Worm (Caenorhabditis elegans) whole organism, L3 larva: ENCODE measurements around the gene nhr-193.

Experiments used
- elt-1 ChIP-seq: fragments of 150-350 bp; optimal IDR thresholded peaks from 2 replicates; lab custom pipeline; 2014; ENCODE audit warnings: missing biosample characterization, missing genetic modification characterization
- lin-39 ChIP-seq: fragments of 150-350 bp; optimal IDR thresholded peaks from 2 replicates; lab custom pipeline; 2018; ENCODE audit warnings: missing biosample characterization, missing genetic modification reagents, missing genetic modification characterization
- nhr-76 ChIP-seq: fragments of 150-350 bp; sonication (generic microtip); optimal IDR thresholded peaks from 5 replicates; lab custom pipeline; 2014; ENCODE audit warnings: missing biosample characterization, missing genetic modification characterization
- pqm-1 ChIP-seq: fragments of 150-350 bp; optimal IDR thresholded peaks from 2 replicates; lab custom pipeline; 2017; ENCODE audit warnings: missing biosample characterization, missing genetic modification characterization, inconsistent platforms

- TF ChIP-seq pqm-1 (tag; lab: Kevin White, UChicago) (no peak), lin-39 (tag; lab: Kevin White, UChicago) (no peak), elt-1 (tag; lab: Kevin White, UChicago) (no peak), nhr-76 (tag; lab: Kevin White, UChicago) (no peak)
Measured at ce11 chrV:16351757-16352156, 9.6 kb downstream of the nhr-193 start.
